Worm (Caenorhabditis elegans) whole organism, late embryonic: ENCODE measurements around the gene Y54G2A.76.

Experiments used
- ceh-9 ChIP-seq: sonication (generic microtip); optimal IDR thresholded peaks from 2 replicates; lab custom pipeline; 2016; ENCODE audit warnings: mild to moderate bottlenecking, missing genetic modification characterization, inconsistent platforms, missing compliant biosample characterization
- pat-9 ChIP-seq: fragments of 200-800 bp; sonication (Bioruptor generic); optimal IDR thresholded peaks from 2 replicates; lab custom pipeline; 2018; ENCODE audit warnings: mild to moderate bottlenecking, missing genetic modification characterization, moderate library complexity, missing compliant biosample characterization

DNA sequence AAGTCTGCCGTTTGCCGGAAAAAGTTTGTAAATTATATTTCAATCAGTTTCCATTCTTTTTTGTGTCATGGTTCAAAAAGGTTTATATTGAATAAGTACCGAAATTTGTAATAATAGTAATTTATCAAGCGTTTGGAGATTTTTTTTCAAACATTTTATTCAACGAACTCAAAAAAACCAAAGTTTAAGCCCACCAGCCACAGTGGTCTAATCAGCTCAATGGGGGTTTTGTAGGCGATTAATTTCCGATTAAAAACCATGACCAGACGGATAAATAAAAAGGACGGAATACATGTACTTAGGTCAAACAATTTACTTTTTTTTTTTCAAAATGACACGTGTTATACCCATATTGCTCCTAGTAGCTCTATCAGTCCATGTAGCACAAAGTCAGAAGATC is 9.8 kb upstream of the Y54G2A.76 start, which contains the start of gene Y54G2A.10:
- TF ChIP-seq ceh-9 (tag; lab: Kevin White, UChicago), result no peak
- no peak for TF ChIP-seq pat-9 (tag; lab: Kevin White, UChicago)
